Fruit fly (Drosophila melanogaster): Measurements from ENCODE around the gene CG11771.

Gene CG11771

dm6 chr3R:24974762-24975432, 43.1 kb downstream of the CG11771 start:
- no peak for TF ChIP-seq noc (tag; optimal IDR thresholded peaks at IDR 0.05)

- no peak for TF ChIP-seq noc (tag; optimal IDR thresholded peaks at IDR 0.05)
Measured at dm6 chr3R:24976144-24976543, 44.3 kb downstream of the CG11771 start.

- no peak for TF ChIP-seq noc (tag; optimal IDR thresholded peaks at IDR 0.05)
Measured at dm6 chr3R:24983537-24984501, 52.0 kb downstream of the CG11771 start, which contains the start of gene tnc. Gene tnc (plus strand): TSS chr3R:24984384.
